Worm (Caenorhabditis elegans) whole organism, L4/young adult: Measurements from ENCODE around the gene R02D1.2.

ENCODE experiments used
- W03F9.2 ChIP-seq: fragments of 150-350 bp; optimal IDR thresholded peaks from 2 replicates; lab custom pipeline; 2014; ENCODE audit warnings: missing biosample characterization, missing genetic modification characterization
- dao-5 ChIP-seq: sonication (generic microtip); optimal IDR thresholded peaks from 2 replicates; lab custom pipeline; 2016; ENCODE audit warnings: missing genotype, missing genetic modification characterization, moderate library complexity, missing compliant biosample characterization

- TF ChIP-seq W03F9.2, result no peak
- no peak for TF ChIP-seq dao-5
Measured at ce11 chrV:4361505-4361904, 38.9 kb upstream of the R02D1.2 start, which contains the start of gene F32D1.3.
